Worm (Caenorhabditis elegans) whole organism, mixed stage, embryonic: ENCODE measurements around the gene T28F3.11.

ENCODE experiments used
- M03D4.4 ChIP-seq: sonication (generic microtip); optimal IDR thresholded peaks from 2 replicates; lab custom pipeline; 2017; ENCODE audit warnings: mild to moderate bottlenecking, missing genetic modification characterization, missing compliant biosample characterization
- bed-3 ChIP-seq: fragments of 200-800 bp; sonication (Bioruptor generic); optimal IDR thresholded peaks from 3 replicates; lab custom pipeline; 2018; ENCODE audit warnings: mild to moderate bottlenecking, missing genetic modification characterization, moderate library complexity, missing compliant biosample characterization
- blmp-1 ChIP-seq: fragments of 150-350 bp; optimal IDR thresholded peaks from 2 replicates; lab custom pipeline; 2014; ENCODE audit warnings: missing biosample characterization, missing genetic modification characterization
- ceh-39 ChIP-seq: fragments of 150-350 bp; optimal IDR thresholded peaks from 2 replicates; lab custom pipeline; 2014; ENCODE audit warnings: missing biosample characterization, missing genetic modification characterization
- ceh-43 ChIP-seq: fragments of 200-800 bp; sonication (Bioruptor generic); optimal IDR thresholded peaks from 2 replicates; lab custom pipeline; 2018; ENCODE audit warnings: mild to moderate bottlenecking, missing genetic modification characterization, moderate library complexity, missing compliant biosample characterization
- ceh-83 ChIP-seq: fragments of 200-800 bp; sonication (Bioruptor generic); optimal IDR thresholded peaks from 2 replicates; lab custom pipeline; 2018; ENCODE audit warnings: mild to moderate bottlenecking, missing genetic modification characterization, missing compliant biosample characterization
- ces-1 ChIP-seq: fragments of 150-350 bp; optimal IDR thresholded peaks from 2 replicates; lab custom pipeline; 2014; ENCODE audit warnings: missing biosample characterization, missing genetic modification reagents, missing genetic modification characterization
- drap-1 ChIP-seq: fragments of 200-800 bp; sonication (Bioruptor generic); optimal IDR thresholded peaks from 3 replicates; lab custom pipeline; 2018; ENCODE audit warnings: mild to moderate bottlenecking, missing genetic modification characterization, missing compliant biosample characterization
- ham-2 ChIP-seq: fragments of 200-800 bp; sonication (Bioruptor generic); optimal IDR thresholded peaks from 2 replicates; lab custom pipeline; 2018; ENCODE audit warnings: mild to moderate bottlenecking, missing genetic modification characterization, missing compliant biosample characterization
- hlh-1 ChIP-seq: fragments of 150-350 bp; optimal IDR thresholded peaks from 2 replicates; lab custom pipeline; 2014; ENCODE audit warnings: missing biosample characterization, missing genetic modification reagents, missing genetic modification characterization
- lin-13 ChIP-seq: fragments of 150-350 bp; optimal IDR thresholded peaks from 2 replicates; lab custom pipeline; 2014; ENCODE audit warnings: missing biosample characterization, missing genetic modification characterization
- lin-32 ChIP-seq: fragments of 200-800 bp; sonication (Bioruptor generic); optimal IDR thresholded peaks from 2 replicates; lab custom pipeline; 2018; ENCODE audit warnings: mild to moderate bottlenecking, missing genetic modification characterization, missing compliant biosample characterization
- lsy-2 ChIP-seq: fragments of 150-350 bp; optimal IDR thresholded peaks from 2 replicates; lab custom pipeline; 2014; ENCODE audit warnings: missing biosample characterization, missing genetic modification characterization
- mab-5 ChIP-seq: fragments of 150-350 bp; optimal IDR thresholded peaks from 2 replicates; lab custom pipeline; 2014; ENCODE audit warnings: missing biosample characterization, missing genetic modification characterization
- mep-1 ChIP-seq: fragments of 150-350 bp; optimal IDR thresholded peaks from 2 replicates; lab custom pipeline; 2017; ENCODE audit warnings: missing biosample characterization, missing genetic modification reagents, missing genetic modification characterization, inconsistent platforms
- mls-2 ChIP-seq: sonication (generic microtip); optimal IDR thresholded peaks from 2 replicates; lab custom pipeline; 2016; ENCODE audit warnings: mild to moderate bottlenecking, missing genetic modification characterization, moderate library complexity, missing compliant biosample characterization
- nhr-12 ChIP-seq: fragments of 150-350 bp; optimal IDR thresholded peaks from 2 replicates; lab custom pipeline; 2014; ENCODE audit warnings: missing biosample characterization, missing genetic modification characterization
- nhr-2 ChIP-seq: fragments of 150-350 bp; optimal IDR thresholded peaks from 2 replicates; lab custom pipeline; 2014; ENCODE audit warnings: missing biosample characterization, missing genetic modification characterization
- nhr-237 ChIP-seq: fragments of 150-350 bp; optimal IDR thresholded peaks from 2 replicates; lab custom pipeline; 2014; ENCODE audit warnings: missing biosample characterization, missing genetic modification characterization
- nhr-28 ChIP-seq: fragments of 150-350 bp; optimal IDR thresholded peaks from 2 replicates; lab custom pipeline; 2014; ENCODE audit warnings: missing biosample characterization, missing genetic modification characterization
- nhr-76 ChIP-seq: sonication (generic microtip); optimal IDR thresholded peaks from 2 replicates; lab custom pipeline; 2017; ENCODE audit warnings: missing biosample characterization, missing genetic modification characterization
- pha-4 ChIP-seq: fragments of 150-350 bp; optimal IDR thresholded peaks from 2 replicates; lab custom pipeline; 2018; ENCODE audit warnings: missing biosample characterization, missing genetic modification reagents, missing genetic modification characterization
- snpc-4 ChIP-seq: fragments of 150-350 bp; optimal IDR thresholded peaks from 2 replicates; lab custom pipeline; 2014; ENCODE audit warnings: missing biosample characterization, missing genetic modification characterization
- sptf-1 ChIP-seq: sonication (generic microtip); optimal IDR thresholded peaks from 2 replicates; lab custom pipeline; 2017; ENCODE audit warnings: mild to moderate bottlenecking, missing genetic modification characterization, moderate library complexity, missing compliant biosample characterization
- tbx-8 ChIP-seq: fragments of 200-800 bp; sonication (Bioruptor generic); optimal IDR thresholded peaks from 2 replicates; lab custom pipeline; 2018; ENCODE audit warnings: mild to moderate bottlenecking, missing genetic modification characterization, moderate library complexity, missing compliant biosample characterization
- unc-120 ChIP-seq: sonication (generic microtip); optimal IDR thresholded peaks from 2 replicates; lab custom pipeline; 2017; ENCODE audit warnings: missing genetic modification characterization, missing compliant biosample characterization; ENCODE audit not compliant: poor library complexity, severe bottlenecking
- unc-62 ChIP-seq: fragments of 150-350 bp; optimal IDR thresholded peaks from 2 replicates; lab custom pipeline; 2014; ENCODE audit warnings: missing biosample characterization, missing genetic modification reagents, missing genetic modification characterization

The T28F3.11 gene

ce11 chrIV:17291629-17292199 lies at the start of gene T28F3.11, which contains the start of gene slc-17.4:
T28F3.11 (minus strand) TSS chrIV:17291679.
slc-17.4 (minus strand) TSS chrIV:17291733.
- TF ChIP-seq ceh-39: no peak
- peak; percentile 64 for TF ChIP-seq ces-1 (GFP tag; lab: Kevin White, UChicago)
- TF ChIP-seq, all 35 proteins: peak for 1

- no peak for TF ChIP-seq mep-1 (tag; lab: Kevin White, UChicago)
- TF ChIP-seq lin-32: no peak
- TF ChIP-seq unc-62 (GFP tag; lab: Kevin White, UChicago): no peak
- no peak for TF ChIP-seq lin-13 (tag; lab: Kevin White, UChicago)
Observed at ce11 chrIV:17341033-17341432, 49.6 kb upstream of the T28F3.11 start.

ce11 chrIV:17338920-17339510 lies 47.5 kb upstream of the T28F3.11 start, which contains the start of gene C49C3.10:
C49C3.10 (minus strand) TSS chrIV:17338970.
- TF ChIP-seq nhr-76 (tag; lab: Kevin White, UChicago): no peak
- TF ChIP-seq unc-62 (GFP tag; lab: Kevin White, UChicago): no peak
- no peak for TF ChIP-seq M03D4.4 (tag; lab: Kevin White, UChicago)
- TF ChIP-seq ces-1 (GFP tag; lab: Kevin White, UChicago): no peak
- no peak for TF ChIP-seq ham-2
- TF ChIP-seq ceh-43 (GFP tag; lab: Kevin White, UChicago): no peak

ce11 chrIV:17335031-17335430 lies 43.6 kb upstream of the T28F3.11 start, which contains the start of gene C49C3.8:
C49C3.8 (plus strand) TSS chrIV:17335203.
- TF ChIP-seq unc-120 (tag; lab: Kevin White, UChicago): no peak
- peak; percentile 59 for TF ChIP-seq ceh-39
- peak; percentile 53 for TF ChIP-seq hlh-1 (tag; lab: Kevin White, UChicago)
- peak; percentile 43 for TF ChIP-seq ces-1 (GFP tag; lab: Kevin White, UChicago)
- TF ChIP-seq, all 35 proteins: peak for 3

ce11 chrIV:17333542-17334281 lies 42.2 kb upstream of the T28F3.11 start, which contains the start of gene C49C3.15:
C49C3.15 (plus strand) TSS chrIV:17334231.
- TF ChIP-seq ceh-83 (GFP tag; lab: Kevin White, UChicago) (no peak), ces-1 (GFP tag; lab: Kevin White, UChicago) (peak; percentile 31), ceh-43 (GFP tag; lab: Kevin White, UChicago) (peak; percentile 23), pha-4 (tag; lab: Kevin White, UChicago) (peak; percentile 18), lin-13 (tag; lab: Kevin White, UChicago) (no peak), hlh-1 (tag; lab: Kevin White, UChicago) (peak; percentile 46), mep-1 (tag; lab: Kevin White, UChicago) (peak; percentile 40), mls-2 (tag; lab: Kevin White, UChicago) (no peak), ceh-39 (peak; percentile 69), snpc-4 (tag; lab: Kevin White, UChicago) (no peak), unc-62 (GFP tag; lab: Kevin White, UChicago) (peak; percentile 35)
- TF ChIP-seq, all 35 proteins: peak for 7

ce11 chrIV:17332261-17332660 lies 40.8 kb upstream of the T28F3.11 start, which contains the start of gene C49C3.7:
C49C3.7 (plus strand) TSS chrIV:17332561.
- TF ChIP-seq hlh-1 (tag; lab: Kevin White, UChicago) (no peak), sptf-1 (tag; lab: Kevin White, UChicago) (no peak), blmp-1 (tag; lab: Kevin White, UChicago) (no peak), nhr-12 (tag; lab: Kevin White, UChicago) (no peak), tbx-8 (GFP tag; lab: Kevin White, UChicago) (no peak), snpc-4 (tag; lab: Kevin White, UChicago) (no peak), nhr-2 (tag; lab: Kevin White, UChicago) (no peak), ceh-43 (GFP tag; lab: Kevin White, UChicago) (no peak), bed-3 (GFP tag; lab: Kevin White, UChicago) (no peak), M03D4.4 (tag; lab: Kevin White, UChicago) (no peak), unc-62 (GFP tag; lab: Kevin White, UChicago) (no peak), lin-13 (tag; lab: Kevin White, UChicago) (no peak), drap-1 (GFP tag; lab: Kevin White, UChicago) (no peak), lsy-2 (tag; lab: Kevin White, UChicago) (no peak), nhr-237 (tag; lab: Kevin White, UChicago) (no peak), nhr-28 (tag; lab: Kevin White, UChicago) (no peak), mab-5 (tag; lab: Kevin White, UChicago) (no peak), pha-4 (tag; lab: Kevin White, UChicago) (no peak)
